Worm (Caenorhabditis elegans) whole organism, L1 larva: Measurements from ENCODE around the gene F20D6.1.

Source experiments
- alr-1 ChIP-seq: fragments of 200-800 bp; sonication (Bioruptor generic); optimal IDR thresholded peaks from 2 replicates; lab custom pipeline; 2018; ENCODE audit warnings: borderline replicate concordance, mild to moderate bottlenecking, missing genetic modification characterization, missing compliant biosample characterization
- elt-2 ChIP-seq: sonication (generic microtip); optimal IDR thresholded peaks from 2 replicates; lab custom pipeline; 2016; ENCODE audit warnings: missing genetic modification characterization, mild to moderate bottlenecking, inconsistent platforms, missing compliant biosample characterization, missing genetic modification reagents
- grh-1 ChIP-seq: fragments of 200-800 bp; sonication (Bioruptor generic); IDR thresholded peaks from 2 replicates; pipeline ENCODE4 v1.3.6; 2022; ENCODE audit warnings: missing genetic modification reagents, missing genetic modification characterization, missing compliant biosample characterization
- nhr-12 ChIP-seq: sonication (generic microtip); optimal IDR thresholded peaks from 2 replicates; lab custom pipeline; 2017; ENCODE audit warnings: missing biosample characterization, missing genetic modification characterization
- nhr-237 ChIP-seq: fragments of 150-350 bp; optimal IDR thresholded peaks from 2 replicates; lab custom pipeline; 2014; ENCODE audit warnings: missing biosample characterization, missing genetic modification characterization
- nhr-28 ChIP-seq: fragments of 150-350 bp; optimal IDR thresholded peaks from 2 replicates; lab custom pipeline; 2014; ENCODE audit warnings: missing biosample characterization, missing genetic modification characterization
- nhr-76 ChIP-seq: sonication (generic microtip); optimal IDR thresholded peaks from 2 replicates; lab custom pipeline; 2017; ENCODE audit warnings: missing biosample characterization, missing genetic modification characterization
- snpc-4 ChIP-seq: fragments of 150-350 bp; optimal IDR thresholded peaks from 2 replicates; lab custom pipeline; 2014; ENCODE audit warnings: missing biosample characterization, missing genetic modification characterization

DNA sequence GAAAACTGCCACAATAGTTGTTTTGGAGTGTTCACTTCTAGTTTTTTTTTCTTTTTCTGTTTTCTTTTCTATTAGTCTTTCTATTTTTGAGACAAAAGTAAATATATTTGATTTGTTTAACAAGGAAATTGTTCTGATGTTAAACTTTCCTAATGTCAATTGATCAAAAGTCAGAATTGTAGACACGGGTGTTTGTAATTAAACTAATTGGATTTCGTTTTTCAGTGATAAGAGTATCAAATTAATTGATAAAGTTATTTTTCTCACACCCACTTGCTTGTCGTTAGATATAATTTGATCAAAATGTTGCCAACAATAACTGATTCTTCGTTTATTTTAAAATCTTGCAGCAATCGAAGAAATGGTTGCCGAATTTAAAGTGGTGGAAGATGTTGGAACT is 27.3 kb upstream of the F20D6.1 start:
- no peak for TF ChIP-seq elt-2
- no peak for TF ChIP-seq nhr-237 (tag; lab: Kevin White, UChicago)
- TF ChIP-seq snpc-4, result no peak
- TF ChIP-seq alr-1 (tag; lab: Kevin White, UChicago), result no peak
- TF ChIP-seq nhr-76, result no peak
- TF ChIP-seq nhr-12, result no peak
- TF ChIP-seq grh-1 (GFP tag; lab: Robert Waterston, UW), result no peak
- TF ChIP-seq nhr-28, result no peak
